Fruit fly (Drosophila melanogaster): ENCODE results near the gene Top2.

Top2 gene

dm6 chr2L:19423467-19424122 lies 29.7 kb downstream of the Top2 start, which contains the start of the genes Alp12 and CG13085 (continued):
- TF ChIP-seq hkb (optimal IDR thresholded peaks at IDR 0.05) (no peak), hkb (GFP tag; IDR thresholded peaks at IDR 0.05) (peak; percentile 97), CG1529 (GFP tag; optimal IDR thresholded peaks at IDR 0.05) (peak; percentile 98), lab (GFP tag; optimal IDR thresholded peaks at IDR 0.05) (peak; percentile 99), Rfx (GFP tag; IDR thresholded peaks at IDR 0.05) (peak; percentile 95), CG6654 (GFP tag; optimal IDR thresholded peaks at IDR 0.05) (peak; percentile 91), onecut (GFP tag; IDR thresholded peaks at IDR 0.05) (peak; percentile 90), Asciz (GFP tag; optimal IDR thresholded peaks at IDR 0.05) (peak; percentile 99), CG8924 (tag; optimal IDR thresholded peaks at IDR 0.05) (peak; percentile 99), ac (GFP tag; optimal IDR thresholded peaks at IDR 0.05) (peak; percentile 73), CG11560 (tag; IDR thresholded peaks at IDR 0.05) (peak; percentile 90), CG17829 (tag; optimal IDR thresholded peaks at IDR 0.05) (peak; percentile 98), trem (tag; optimal IDR thresholded peaks at IDR 0.05) (peak; percentile 95), Adf1 (GFP tag; IDR thresholded peaks at IDR 0.05) (peak; percentile 83), CG12155 (GFP tag; optimal IDR thresholded peaks at IDR 0.05) (peak; percentile 95), en (GFP tag; optimal IDR thresholded peaks at IDR 0.05) (peak; percentile 87), Sox102F (GFP tag; optimal IDR thresholded peaks at IDR 0.05) (peak; percentile 97), CG7357 (GFP tag; IDR thresholded peaks at IDR 0.05) (peak; percentile 92), CTCF (GFP tag; optimal IDR thresholded peaks at IDR 0.05) (peak; percentile 74), CG10267 (tag; optimal IDR thresholded peaks at IDR 0.05) (peak; percentile 95), CG15011 (GFP tag; optimal IDR thresholded peaks at IDR 0.05) (peak; percentile 99), Hmr (GFP tag; optimal IDR thresholded peaks at IDR 0.05) (peak; percentile 99), CG13296 (GFP tag; optimal IDR thresholded peaks at IDR 0.05) (peak; percentile 99), Antp (GFP tag; optimal IDR thresholded peaks at IDR 0.05) (peak; percentile 90), CG2199 (GFP tag; IDR thresholded peaks at IDR 0.05) (0 out of 3 replicates have a peak, but pooled peaks have one; percentile 86), Hr3 (GFP tag; optimal IDR thresholded peaks at IDR 0.05) (peak; percentile 98), stwl (tag; optimal IDR thresholded peaks at IDR 0.05) (peak; percentile 31), CG12391 (tag; optimal IDR thresholded peaks at IDR 0.05) (peak; percentile 99), Bdp1 (GFP tag; optimal IDR thresholded peaks at IDR 0.05) (peak; percentile 88), scrt (GFP tag; optimal IDR thresholded peaks at IDR 0.05) (peak; percentile 96), Hmx (GFP tag; optimal IDR thresholded peaks at IDR 0.05) (peak; percentile 90), CG1233 (GFP tag; optimal IDR thresholded peaks at IDR 0.05) (peak; percentile 98), Bteb2 (GFP tag; optimal IDR thresholded peaks at IDR 0.05) (peak; percentile 96), jumu (GFP tag; optimal IDR thresholded peaks at IDR 0.05) (peak; percentile 85), ranshi (GFP tag; IDR thresholded peaks at IDR 0.05) (peak; percentile 89), Nf-YA (GFP tag; IDR thresholded peaks at IDR 0.05) (peak; percentile 88), tio (GFP tag; optimal IDR thresholded peaks at IDR 0.05) (peak; percentile 98), CG2202 (tag; optimal IDR thresholded peaks at IDR 0.05) (peak; percentile 93), sisA (GFP tag; IDR thresholded peaks at IDR 0.05) (peak; percentile 95), CG5245 (GFP tag; optimal IDR thresholded peaks at IDR 0.05) (peak; percentile 93), Jarid2 (GFP tag; optimal IDR thresholded peaks at IDR 0.05) (peak; percentile 86), B-H2 (GFP tag; optimal IDR thresholded peaks at IDR 0.05) (peak; percentile 97), Max (GFP tag; optimal IDR thresholded peaks at IDR 0.05) (peak; percentile 97), CG6765 (GFP tag; optimal IDR thresholded peaks at IDR 0.05) (peak; percentile 99), CG33557 (GFP tag; optimal IDR thresholded peaks at IDR 0.05) (peak; percentile 96), Six4 (GFP tag; optimal IDR thresholded peaks at IDR 0.05) (peak; percentile 95), Ravus (GFP tag; IDR thresholded peaks at IDR 0.05) (peak; percentile 88), CG1024 (GFP tag; IDR thresholded peaks at IDR 0.05) (peak; percentile 81), CG9609 (GFP tag; optimal IDR thresholded peaks at IDR 0.05) (peak; percentile 88), Mad (GFP tag; optimal IDR thresholded peaks at IDR 0.05) (peak; percentile 95), CG4424 (GFP tag; optimal IDR thresholded peaks at IDR 0.05) (peak; percentile 98)

Data from whole organism, embryonic.